Fruit fly (Drosophila melanogaster) whole organism, wandering third instar larva: ENCODE data around the gene Nrg.

Experiments used
- Abd-B ChIP-seq: fragments of >200 bp; optimal IDR thresholded peaks from 2 replicates; lab custom pipeline; 2017; ENCODE audit warnings: missing biosample characterization, missing genetic modification characterization
- CG32264 ChIP-seq: fragments of 200-800 bp; sonication (Bioruptor generic); optimal IDR thresholded peaks from 2 replicates; lab custom pipeline; 2016; ENCODE audit warnings: missing biosample characterization, missing genetic modification characterization
- CG9705 ChIP-seq: fragments of 200-800 bp; sonication (Bioruptor generic); optimal IDR thresholded peaks from 2 replicates; lab custom pipeline; 2018; ENCODE audit warnings: missing biosample characterization, mild to moderate bottlenecking, missing genetic modification characterization
- CrebA ChIP-seq: fragments of 200-800 bp; sonication (Bioruptor generic); optimal IDR thresholded peaks from 2 replicates; lab custom pipeline; 2016; ENCODE audit warnings: missing biosample characterization, mild to moderate bottlenecking, missing genetic modification characterization, borderline replicate concordance
- Dfd ChIP-seq: fragments of >200 bp; optimal IDR thresholded peaks from 2 replicates; lab custom pipeline; 2017; ENCODE audit warnings: missing biosample characterization, missing genetic modification characterization
- Dif ChIP-seq: fragments of 200-275, 200-300 bp; sonication (Bioruptor generic); optimal IDR thresholded peaks from 2 replicates; lab custom pipeline; 2018; ENCODE audit warnings: missing biosample characterization, missing genetic modification characterization; ENCODE audit not compliant: partially characterized antibody
- HLH106 ChIP-seq: fragments of 200-800 bp; optimal IDR thresholded peaks from 3 replicates; lab custom pipeline; 2019; ENCODE audit warnings: missing biosample characterization, mild to moderate bottlenecking, missing genetic modification characterization, moderate library complexity
- Hnf4 ChIP-seq: fragments of 200-800 bp; sonication (Bioruptor generic); optimal IDR thresholded peaks from 2 replicates; lab custom pipeline; 2016; ENCODE audit warnings: missing biosample characterization, mild to moderate bottlenecking, missing genetic modification characterization
- Hr78 ChIP-seq: fragments of >200 bp; optimal IDR thresholded peaks from 2 replicates; lab custom pipeline; 2017; ENCODE audit warnings: missing biosample characterization, missing genetic modification characterization
- Hr83 ChIP-seq: fragments of 200-300 bp; sonication (Bioruptor generic); optimal IDR thresholded peaks from 2 replicates; lab custom pipeline; 2016; ENCODE audit warnings: missing biosample characterization, mild to moderate bottlenecking, missing genetic modification characterization, moderate library complexity; ENCODE audit not compliant: poor library complexity, severe bottlenecking
- Jra ChIP-seq: sonication (Bioruptor generic); optimal IDR thresholded peaks from 2 replicates; lab custom pipeline; 2016; ENCODE audit warnings: missing biosample characterization, missing genetic modification characterization
- Mio ChIP-seq: sonication (Bioruptor generic); optimal IDR thresholded peaks from 2 replicates; lab custom pipeline; 2016; ENCODE audit warnings: missing biosample characterization, missing genetic modification characterization
- Myc ChIP-seq: fragments of >200 bp; optimal IDR thresholded peaks from 2 replicates; lab custom pipeline; 2017
- OdsH ChIP-seq: fragments of 200-800 bp; sonication (Bioruptor generic); optimal IDR thresholded peaks from 2 replicates; lab custom pipeline; 2016; ENCODE audit warnings: missing biosample characterization, mild to moderate bottlenecking, missing genetic modification characterization
- Rel ChIP-seq, 2 experiments: fragments of 200-800 bp; sonication (Bioruptor generic) in 1 of 2; optimal IDR thresholded peaks; 2 replicates in 1 of 2; 3 replicates in 1 of 2; lab custom pipeline; 2016 to 2019; ENCODE audit warnings: mild to moderate bottlenecking in 2 of 2, missing biosample characterization in 2 of 2, missing genetic modification characterization in 2 of 2, moderate library complexity in 1 of 2
- Sp1 ChIP-seq: fragments of 200-800 bp; sonication (Bioruptor generic); optimal IDR thresholded peaks from 3 replicates; lab custom pipeline; 2019; ENCODE audit warnings: missing biosample characterization, mild to moderate bottlenecking, missing genetic modification characterization, moderate library complexity
- Vsx2 ChIP-seq: fragments of 200-300, 225-300 bp; sonication (Bioruptor generic); optimal IDR thresholded peaks from 2 replicates; lab custom pipeline; 2018; ENCODE audit warnings: missing biosample characterization, missing genetic modification characterization; ENCODE audit not compliant: partially characterized antibody
- br ChIP-seq: fragments of 200-800 bp; sonication (Bioruptor generic); optimal IDR thresholded peaks from 2 replicates; lab custom pipeline; 2016; ENCODE audit warnings: missing biosample characterization, missing genetic modification characterization
- brk ChIP-seq: fragments of 200-800 bp; sonication (Bioruptor generic); optimal IDR thresholded peaks from 2 replicates; lab custom pipeline; 2016; ENCODE audit warnings: missing biosample characterization, mild to moderate bottlenecking, missing genetic modification characterization
- dl ChIP-seq, 2 experiments: fragments of 175-275, 200-275 bp in 1 of 2; fragments of 200-275 bp in 1 of 2; sonication (Bioruptor generic); optimal IDR thresholded peaks; lab custom pipeline; 2018; ENCODE audit warnings: mild to moderate bottlenecking in 2 of 2, missing biosample characterization in 2 of 2, missing genetic modification characterization in 2 of 2, moderate library complexity in 2 of 2; ENCODE audit not compliant: partially characterized antibody in 2 of 2, insufficient read depth in 1 of 2
- dmrt93B ChIP-seq: fragments of 200-800 bp; sonication (Bioruptor generic); optimal IDR thresholded peaks from 2 replicates; lab custom pipeline; 2018; ENCODE audit warnings: missing biosample characterization, mild to moderate bottlenecking, missing genetic modification characterization
- dsf ChIP-seq: sonication (Bioruptor generic); optimal IDR thresholded peaks from 2 replicates; lab custom pipeline; 2016; ENCODE audit warnings: missing biosample characterization, missing genetic modification characterization, borderline replicate concordance
- ey ChIP-seq: fragments of 200-800 bp; sonication (Bioruptor generic); optimal IDR thresholded peaks from 2 replicates; lab custom pipeline; 2016; ENCODE audit warnings: missing biosample characterization, missing genetic modification characterization
- foxo ChIP-seq, 2 experiments: fragments of 200-800 bp; sonication (Bioruptor generic); optimal IDR thresholded peaks; 2 replicates in 1 of 2; 3 replicates in 1 of 2; lab custom pipeline; 2016 to 2017; ENCODE audit warnings: missing biosample characterization in 2 of 2, missing genetic modification characterization in 2 of 2
- fru ChIP-seq: fragments of 200-800 bp; sonication (Bioruptor generic); optimal IDR thresholded peaks from 3 replicates; lab custom pipeline; 2016; ENCODE audit warnings: missing biosample characterization, mild to moderate bottlenecking, missing genetic modification characterization
- h ChIP-seq: fragments of 200-800 bp; sonication (Bioruptor generic); optimal IDR thresholded peaks from 3 replicates; lab custom pipeline; 2016; ENCODE audit warnings: missing biosample characterization, mild to moderate bottlenecking, missing genetic modification characterization
- jim ChIP-seq: fragments of 175-275, 200-325 bp; sonication (Bioruptor generic); optimal IDR thresholded peaks from 2 replicates; lab custom pipeline; 2016; ENCODE audit warnings: missing biosample characterization, mild to moderate bottlenecking, missing genetic modification characterization
- lola ChIP-seq: fragments of >200 bp; optimal IDR thresholded peaks from 2 replicates; lab custom pipeline; 2017; ENCODE audit warnings: missing biosample characterization, missing genetic modification characterization
- pan ChIP-seq: fragments of >200 bp; optimal IDR thresholded peaks from 2 replicates; lab custom pipeline; 2017
- psq ChIP-seq: fragments of 200-800 bp; sonication (Bioruptor generic); optimal IDR thresholded peaks from 3 replicates; lab custom pipeline; 2017; ENCODE audit warnings: missing biosample characterization, mild to moderate bottlenecking, missing genetic modification characterization, moderate library complexity
- rgr ChIP-seq: fragments of 200-800 bp; sonication (Bioruptor generic); optimal IDR thresholded peaks from 3 replicates; lab custom pipeline; 2016; ENCODE audit warnings: missing biosample characterization, mild to moderate bottlenecking, missing genetic modification characterization
- sage ChIP-seq: fragments of 200-800 bp; sonication (Bioruptor generic); optimal IDR thresholded peaks from 2 replicates; lab custom pipeline; 2016; ENCODE audit warnings: missing biosample characterization, mild to moderate bottlenecking, missing genetic modification characterization
- tai ChIP-seq: sonication (Bioruptor generic); optimal IDR thresholded peaks from 2 replicates; lab custom pipeline; 2016; ENCODE audit warnings: missing biosample characterization, missing genetic modification characterization
- usp ChIP-seq: fragments of >200 bp; optimal IDR thresholded peaks from 2 replicates; lab custom pipeline; 2017; ENCODE audit warnings: missing biosample characterization, missing genetic modification characterization
- woc ChIP-seq: sonication (Bioruptor generic); optimal IDR thresholded peaks from 2 replicates; lab custom pipeline; 2016; ENCODE audit warnings: missing biosample characterization, mild to moderate bottlenecking, missing genetic modification characterization

Gene Nrg

DNA sequence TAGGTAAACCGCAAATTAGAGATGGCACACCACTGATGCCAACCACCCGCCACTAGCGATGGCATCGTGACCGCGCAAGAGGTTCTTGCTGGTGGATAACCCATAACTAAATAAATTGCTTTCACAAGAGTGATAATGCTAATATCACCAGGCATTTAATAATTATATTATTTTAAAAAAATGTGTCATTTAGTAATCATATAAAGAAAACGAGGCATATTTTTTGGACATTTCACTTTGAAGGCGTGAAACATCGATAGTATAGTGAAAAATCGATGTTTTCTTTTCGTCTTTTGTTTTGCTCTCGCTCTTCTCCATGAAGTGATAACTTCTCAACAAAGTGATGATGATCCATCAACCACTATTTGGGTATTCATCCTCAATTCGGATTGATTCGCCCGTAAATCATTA is 41.6 kb downstream of the Nrg start, which contains the start of gene IntS4 (continued):
- TF ChIP-seq sage (GFP tag; lab: Kevin White, UChicago) (peak; percentile 46), Abd-B (GFP tag; lab: Kevin White, UChicago) (no peak), CG9705 (peak; percentile 58), dl (GFP tag; optimal IDR thresholded peaks at IDR 0.05; lab: Kevin White, UChicago; ENCODE audit: insufficient read depth in 1 of 2, partially characterized antibody in 2 of 2) (no peak), jim (peak; percentile 13), woc (GFP tag; lab: Kevin White, UChicago) (peak; percentile 72), Myc (no peak), br (GFP tag; lab: Kevin White, UChicago) (peak; percentile 46), dmrt93B (GFP tag; lab: Kevin White, UChicago) (no peak), lola (GFP tag; lab: Kevin White, UChicago) (no peak), psq (peak; percentile 99), ey (peak; percentile 51), CG32264 (no peak), Sp1 (GFP tag; lab: Kevin White, UChicago) (peak; percentile 70), OdsH (peak; percentile 57)

DNA sequence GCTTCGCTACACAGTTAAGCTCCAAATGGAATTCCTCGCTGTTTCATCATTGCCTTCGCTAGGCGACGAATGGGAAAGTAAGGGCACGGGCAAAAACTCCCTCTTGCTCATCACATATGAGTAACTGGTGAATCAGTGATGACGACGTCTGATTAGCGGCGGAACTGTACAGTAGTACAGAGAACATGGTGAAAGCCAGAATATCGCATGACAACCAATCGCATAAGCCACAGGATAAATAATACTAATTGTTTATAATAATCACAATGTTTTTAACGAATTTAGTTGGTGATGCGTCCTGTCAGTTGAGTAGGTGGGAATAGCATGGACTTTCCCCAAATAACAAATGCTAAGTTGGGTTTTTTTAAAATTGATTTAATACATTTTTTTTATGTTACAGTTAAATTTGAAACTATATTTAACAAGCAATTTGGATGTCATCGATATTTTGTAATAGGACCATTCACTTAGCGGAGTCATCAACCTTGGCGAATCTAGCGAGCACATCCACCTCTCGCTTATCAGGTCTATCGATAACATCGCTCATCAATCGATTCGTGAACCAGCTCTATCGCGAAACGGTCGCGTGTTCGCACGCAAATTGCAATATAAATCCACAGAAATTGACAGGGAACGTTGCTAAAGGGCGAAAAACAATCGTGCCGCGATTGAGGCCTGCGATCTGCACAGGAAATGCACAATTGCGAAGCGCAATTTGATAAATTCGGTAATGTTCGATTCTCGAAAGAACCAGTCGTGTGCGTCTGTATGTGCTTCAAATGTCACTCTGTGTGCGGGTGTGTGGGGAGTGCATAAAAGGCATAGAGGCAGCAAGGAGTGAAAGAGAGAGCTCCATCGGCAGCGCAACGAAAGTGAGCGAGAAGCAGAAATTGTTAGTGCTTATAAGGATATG is 43.2 kb downstream of the Nrg start, which contains the start of the genes CG12112 and Trf4-1:
Gene CG12112 (minus strand): TSS at position 106 of the 913 bp plus-strand sequence.
Gene Trf4-1 (plus strand): TSS at position 236 of the 913 bp plus-strand sequence.
- no peak for TF ChIP-seq Mio (GFP tag; lab: Kevin White, UChicago)
- peak; percentile 32 for TF ChIP-seq Hr83 (GFP tag; lab: Kevin White, UChicago)
- peak in 1 of 2 experiments; percentile 58 for TF ChIP-seq foxo (GFP tag; optimal IDR thresholded peaks at IDR 0.05; lab: Kevin White, UChicago)
- no peak for TF ChIP-seq Sp1 (GFP tag; lab: Kevin White, UChicago)
- TF ChIP-seq dl (GFP tag; optimal IDR thresholded peaks at IDR 0.05; lab: Kevin White, UChicago; ENCODE audit: insufficient read depth in 1 of 2, partially characterized antibody in 2 of 2), result peak in 1 of 2 experiments; percentile 15
- TF ChIP-seq brk, result peak; percentile 35
- no peak for TF ChIP-seq CG9705
- no peak for TF ChIP-seq Abd-B (GFP tag; lab: Kevin White, UChicago)
- TF ChIP-seq Hnf4, result peak; percentile 71
- TF ChIP-seq br (GFP tag; lab: Kevin White, UChicago), result peak; percentile 35
- TF ChIP-seq pan, result no peak
- no peak for TF ChIP-seq Rel (GFP tag; optimal IDR thresholded peaks at IDR 0.05; lab: Kevin White, UChicago)
- TF ChIP-seq Rel (tag; optimal IDR thresholded peaks at IDR 0.05; lab: Kevin White, UChicago), result peak; percentile 59
- peak; percentile 31 for TF ChIP-seq h (GFP tag; lab: Kevin White, UChicago)
- TF ChIP-seq Jra (GFP tag; lab: Kevin White, UChicago), result peak; percentile 66
- TF ChIP-seq woc (GFP tag; lab: Kevin White, UChicago), result peak; percentile 75
- peak; percentile 35 for TF ChIP-seq fru (GFP tag; lab: Kevin White, UChicago)
- TF ChIP-seq tai (GFP tag; lab: Kevin White, UChicago), result no peak
- no peak for TF ChIP-seq CrebA (GFP tag; lab: Kevin White, UChicago)
- no peak for TF ChIP-seq CG32264
- TF ChIP-seq Vsx2 (GFP tag; lab: Kevin White, UChicago), result no peak
- TF ChIP-seq Dif, result peak; percentile 27
- peak; percentile 40 for TF ChIP-seq HLH106 (tag; lab: Kevin White, UChicago)
- TF ChIP-seq ey, result peak; percentile 24
- no peak for TF ChIP-seq Dfd (GFP tag; lab: Kevin White, UChicago)
- TF ChIP-seq usp (GFP tag; lab: Kevin White, UChicago), result no peak
- no peak for TF ChIP-seq jim
- TF ChIP-seq OdsH, result peak; percentile 2
- TF ChIP-seq dmrt93B (GFP tag; lab: Kevin White, UChicago), result no peak
- no peak for TF ChIP-seq Hr78 (GFP tag; lab: Kevin White, UChicago)
- TF ChIP-seq rgr (GFP tag; lab: Kevin White, UChicago), result peak; percentile 26
- TF ChIP-seq psq, result peak; percentile 37
- no peak for TF ChIP-seq sage (GFP tag; lab: Kevin White, UChicago)
- TF ChIP-seq Myc, result peak; percentile 49
- no peak for TF ChIP-seq dsf (GFP tag; lab: Kevin White, UChicago)
- TF ChIP-seq, all 38 proteins: peak for 18
